Fruit fly (Drosophila melanogaster) whole organism, adult: ENCODE data around the gene CG33689.

Experiments used
- CG11617 ChIP-seq: fragments of 200-800 bp; sonication (Bioruptor generic); optimal IDR thresholded peaks from 2 replicates; lab custom pipeline; 2017; ENCODE audit warnings: mild to moderate bottlenecking, missing biosample characterization, missing genetic modification reagents, missing genetic modification characterization
- CG12768 ChIP-seq: fragments of 200-800 bp; sonication (Bioruptor generic); optimal IDR thresholded peaks from 2 replicates; lab custom pipeline; 2017; ENCODE audit warnings: missing biosample characterization, missing genetic modification characterization, mild to moderate bottlenecking, moderate library complexity, missing genetic modification reagents
- CG1620 ChIP-seq: fragments of 200-800 bp; sonication (Bioruptor generic); optimal IDR thresholded peaks from 2 replicates; lab custom pipeline; 2016; ENCODE audit warnings: missing biosample characterization, missing genetic modification characterization
- CG33017 ChIP-seq: fragments of 200-800 bp; sonication (Bioruptor generic); optimal IDR thresholded peaks from 2 replicates; lab custom pipeline; 2018; ENCODE audit warnings: missing biosample characterization, mild to moderate bottlenecking, missing genetic modification characterization, moderate library complexity
- CG7045 ChIP-seq: fragments of 200-800 bp; sonication (Bioruptor generic); optimal IDR thresholded peaks from 2 replicates; lab custom pipeline; 2017; ENCODE audit warnings: missing biosample characterization, mild to moderate bottlenecking, missing genetic modification characterization
- Clk ChIP-seq: fragments of 200-800 bp; sonication (Bioruptor generic); optimal IDR thresholded peaks from 2 replicates; lab custom pipeline; 2017; ENCODE audit warnings: missing biosample characterization, missing genetic modification characterization
- Crg-1 ChIP-seq: fragments of 200-800 bp; sonication (Bioruptor generic); optimal IDR thresholded peaks from 2 replicates; lab custom pipeline; 2016; ENCODE audit warnings: missing biosample characterization, missing genetic modification characterization
- Hr96 ChIP-seq: fragments of 200-800 bp; sonication (Bioruptor generic); optimal IDR thresholded peaks from 2 replicates; lab custom pipeline; 2016; ENCODE audit warnings: missing biosample characterization, missing genetic modification characterization
- cic ChIP-seq: fragments of 200-800 bp; sonication (Bioruptor generic); optimal IDR thresholded peaks from 2 replicates; lab custom pipeline; 2017; ENCODE audit warnings: missing biosample characterization, mild to moderate bottlenecking, missing genetic modification characterization, moderate library complexity
- kay ChIP-seq: fragments of 200-800 bp; sonication (Bioruptor generic); peaks from one replicate; lab custom pipeline; 2016; ENCODE audit warnings: missing biosample characterization, missing genetic modification characterization, borderline replicate concordance
- ovo ChIP-seq: fragments of 200-800 bp; sonication (Bioruptor generic); optimal IDR thresholded peaks from 2 replicates; lab custom pipeline; 2016; ENCODE audit warnings: missing biosample characterization, missing genetic modification characterization
- tj ChIP-seq: fragments of 200-800 bp; sonication (Bioruptor generic); optimal IDR thresholded peaks from 3 replicates; lab custom pipeline; 2017; ENCODE audit warnings: missing biosample characterization, mild to moderate bottlenecking, missing genetic modification characterization, moderate library complexity
- toe ChIP-seq: fragments of 200-800 bp; sonication (Bioruptor generic); optimal IDR thresholded peaks from 2 replicates; lab custom pipeline; 2016; ENCODE audit warnings: missing biosample characterization, missing genetic modification characterization

CG33689 gene

DNA sequence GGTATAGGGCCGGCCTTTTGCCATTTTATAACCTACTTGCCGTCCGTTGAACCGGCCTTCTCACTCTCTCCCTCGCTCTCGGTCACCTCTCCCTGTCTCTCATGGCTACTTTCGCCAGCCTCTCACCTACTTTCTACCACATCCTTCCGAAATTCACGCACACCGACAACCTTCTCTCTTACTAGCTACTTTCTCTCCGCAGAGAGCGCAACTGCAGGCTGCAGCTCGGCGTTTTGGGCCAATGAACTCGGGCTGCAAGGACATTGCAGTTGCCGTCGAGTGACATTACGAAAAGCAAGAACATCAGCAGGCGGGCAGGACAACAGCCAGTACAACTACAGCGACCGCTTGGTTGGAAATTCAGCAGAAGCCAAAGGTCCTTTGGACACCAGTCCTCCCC, 41.3 kb downstream of the CG33689 start:
- TF ChIP-seq CG33017 = no peak
- no peak for TF ChIP-seq CG1620 (GFP tag; lab: Kevin White, UChicago)
- no peak for TF ChIP-seq ovo
- no peak for TF ChIP-seq Clk (GFP tag; lab: Kevin White, UChicago)
- TF ChIP-seq kay (GFP tag; lab: Kevin White, UChicago) = no peak
- no peak for TF ChIP-seq CG7045 (GFP tag; lab: Kevin White, UChicago)
- TF ChIP-seq Hr96 (GFP tag; lab: Kevin White, UChicago) = no peak
- TF ChIP-seq toe = no peak
- no peak for TF ChIP-seq Crg-1
- no peak for TF ChIP-seq CG11617 (GFP tag; lab: Kevin White, UChicago)
- TF ChIP-seq tj (GFP tag; lab: Kevin White, UChicago) = no peak
- TF ChIP-seq cic = no peak
- TF ChIP-seq CG12768 (GFP tag; lab: Kevin White, UChicago) = no peak
